Worm (Caenorhabditis elegans): ENCODE results near the gene F58G1.3.

DNA sequence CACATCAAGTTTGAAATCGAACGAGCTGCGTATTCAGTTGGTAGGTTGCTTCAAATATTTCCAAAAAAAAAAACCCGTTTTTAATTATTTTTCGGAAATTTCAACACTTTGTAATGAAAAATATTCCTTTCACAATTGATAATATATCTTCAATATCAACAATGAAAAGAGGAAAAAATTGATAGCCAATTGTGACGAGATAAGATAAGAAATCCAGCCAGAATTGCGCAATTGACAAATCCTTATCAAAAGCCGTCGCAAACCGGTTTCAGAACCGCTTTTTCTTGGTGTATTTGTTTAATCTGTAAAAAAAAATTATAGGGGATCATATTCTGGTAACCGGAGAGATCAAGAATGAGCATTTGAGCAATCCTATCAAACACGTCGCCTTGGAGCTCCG lies 14.4 kb upstream of the F58G1.3 start:
- TF ChIP-seq nfya-1 (tag; optimal IDR thresholded peaks at IDR 0.05), result no peak
- TF ChIP-seq gmeb-2 (tag; optimal IDR thresholded peaks at IDR 0.05), result no peak
- TF ChIP-seq tbx-2 (tag; optimal IDR thresholded peaks at IDR 0.05), result no peak
- peak; percentile 28 for TF ChIP-seq elt-2 (tag; optimal IDR thresholded peaks at IDR 0.05)
- no peak for TF ChIP-seq ama-1 (optimal IDR thresholded peaks at IDR 0.05)
- no peak for TF ChIP-seq pha-4 (tag; optimal IDR thresholded peaks at IDR 0.05)

All from whole organism, late embryonic.